Worm (Caenorhabditis elegans): Measurements from ENCODE around the gene B0244.9.

The B0244.9 gene

ce11 chrIII:5715467-5715866 is 15.4 kb downstream of the B0244.9 start:
- TF ChIP-seq aptf-2 (GFP tag; conservative IDR thresholded peaks at IDR 0.05), result no peak
- 0 out of 2 replicates have a peak, but pooled peaks have one; percentile 41 for TF ChIP-seq hsf-1 (GFP tag; IDR thresholded peaks at IDR 0.05)
- peak; percentile 44 for TF ChIP-seq pbrm-1 (GFP tag; IDR thresholded peaks at IDR 0.05)
- peak; percentile 69 to 79 for TF ChIP-seq let-607 (tag; optimal IDR thresholded peaks at IDR 0.05)
- peak; percentile 33; the same call in 1 of the 2 replicates for TF ChIP-seq dox-1 (GFP tag; IDR thresholded peaks at IDR 0.05)
- TF ChIP-seq madf-3 (GFP tag; IDR thresholded peaks at IDR 0.05), result peak; percentile 65; the same call in 1 of the 2 replicates
- TF ChIP-seq C06A6.2 (GFP tag; conservative IDR thresholded peaks at IDR 0.05), result no peak
- TF ChIP-seq ztf-28 (GFP tag; IDR thresholded peaks at IDR 0.05), result 0 out of 2 replicates have a peak, but pooled peaks have one; percentile 26
- TF ChIP-seq lsl-1 (GFP tag; optimal IDR thresholded peaks at IDR 0.05), result no peak
- TF ChIP-seq mcd-1 (GFP tag; IDR thresholded peaks at IDR 0.05), result peak; percentile 60
- TF ChIP-seq F22D6.2 (tag; optimal IDR thresholded peaks at IDR 0.05), result no peak
- TF ChIP-seq ceh-40 (GFP tag; IDR thresholded peaks at IDR 0.05), result no peak
- peak; percentile 41 for TF ChIP-seq ZK185.1 (tag; optimal IDR thresholded peaks at IDR 0.05; ENCODE audit: poor library complexity, severe bottlenecking)
- TF ChIP-seq rcor-1 (GFP tag; IDR thresholded peaks at IDR 0.05), result peak; percentile 6; the same call in 1 of the 2 replicates
- no peak for TF ChIP-seq ztf-25 (GFP tag; IDR thresholded peaks at IDR 0.05)
- peak; percentile 51 for TF ChIP-seq attf-5 (GFP tag; optimal IDR thresholded peaks at IDR 0.05)
- no peak for TF ChIP-seq cebp-1 (GFP tag; IDR thresholded peaks at IDR 0.05)
- peak; percentile 52 for TF ChIP-seq cebp-1 (tag; optimal IDR thresholded peaks at IDR 0.05)
- peak; percentile 69 for TF ChIP-seq madf-10 (tag; optimal IDR thresholded peaks at IDR 0.05)
- no peak for TF ChIP-seq sptf-2 (GFP tag; optimal IDR thresholded peaks at IDR 0.05)
- TF ChIP-seq Y53F4B.3 (GFP tag; IDR thresholded peaks at IDR 0.05), result no peak
- TF ChIP-seq B0336.3 (GFP tag; IDR thresholded peaks at IDR 0.05), result peak; percentile 36; the same call in 1 of the 2 replicates
- no peak for TF ChIP-seq pha-4 (tag; optimal IDR thresholded peaks at IDR 0.05)
- TF ChIP-seq ztf-18 (tag; optimal IDR thresholded peaks at IDR 0.05), result peak; percentile 17
- no peak for TF ChIP-seq snpc-4 (GFP tag; optimal IDR thresholded peaks at IDR 0.05)
- TF ChIP-seq snpc-4 (tag; optimal IDR thresholded peaks at IDR 0.05), result peak in 2 of 4 experiments; percentile 38
- no peak for TF ChIP-seq cebp-2 (GFP tag; IDR thresholded peaks at IDR 0.05)
- TF ChIP-seq athp-1 (tag; optimal IDR thresholded peaks at IDR 0.05), result no peak
- peak; percentile 40 for TF ChIP-seq F10E7.11 (tag; optimal IDR thresholded peaks at IDR 0.05)
- no peak for TF ChIP-seq Y79H2A.3 (GFP tag; conservative IDR thresholded peaks at IDR 0.05)
- no peak for TF ChIP-seq let-526 (GFP tag; IDR thresholded peaks at IDR 0.05)
- TF ChIP-seq lin-35 (GFP tag; optimal IDR thresholded peaks at IDR 0.05), result peak in 1 of 3 experiments; percentile 44
- TF ChIP-seq lin-40 (tag; optimal IDR thresholded peaks at IDR 0.05), result peak; percentile 47
- no peak; the same call in 1 of the 2 replicates for TF ChIP-seq egl-18 (GFP tag; IDR thresholded peaks at IDR 0.05)
- no peak for TF ChIP-seq nhr-90 (tag; optimal IDR thresholded peaks at IDR 0.05)
- TF ChIP-seq zfh-2 (GFP tag; conservative IDR thresholded peaks at IDR 0.05), result peak; percentile 94
- peak; percentile 40; the same call in 1 of the 2 replicates for TF ChIP-seq nfyb-1 (GFP tag; IDR thresholded peaks at IDR 0.05)
- TF ChIP-seq Y95B8A.8 (GFP tag; IDR thresholded peaks at IDR 0.05), result no peak
- TF ChIP-seq attf-6 (GFP tag; IDR thresholded peaks at IDR 0.05), result 0 out of 2 replicates have a peak, but pooled peaks have one; percentile 26
- no peak for TF ChIP-seq dpff-1 (tag; optimal IDR thresholded peaks at IDR 0.05)
- TF ChIP-seq ceh-27 (GFP tag; optimal IDR thresholded peaks at IDR 0.05), result peak; percentile 87
- peak; percentile 16 for TF ChIP-seq nhr-27 (tag; optimal IDR thresholded peaks at IDR 0.05)
- no peak for TF ChIP-seq F37B4.10 (GFP tag; IDR thresholded peaks at IDR 0.05)
- no peak for TF ChIP-seq gei-17 (GFP tag; optimal IDR thresholded peaks at IDR 0.05)
- TF ChIP-seq hmg-1.2 (GFP tag; IDR thresholded peaks at IDR 0.05), result peak; percentile 88; the same call in 1 of the 2 replicates
- no peak for TF ChIP-seq ets-4 (GFP tag; optimal IDR thresholded peaks at IDR 0.05)
- TF ChIP-seq lin-54 (GFP tag; optimal IDR thresholded peaks at IDR 0.05), result peak; percentile 1
- TF ChIP-seq nhr-80 (tag; optimal IDR thresholded peaks at IDR 0.05), result peak; percentile 79
- peak; percentile 81 for TF ChIP-seq ztf-26 (tag; optimal IDR thresholded peaks at IDR 0.05)
